Worm (Caenorhabditis elegans) whole organism, L4/young adult: Measurements from ENCODE around the gene dlc-4.

ENCODE experiments used
- W03F9.2 ChIP-seq: fragments of 150-350 bp; optimal IDR thresholded peaks from 2 replicates; lab custom pipeline; 2014; ENCODE audit warnings: missing biosample characterization, missing genetic modification characterization
- dao-5 ChIP-seq: sonication (generic microtip); optimal IDR thresholded peaks from 2 replicates; lab custom pipeline; 2016; ENCODE audit warnings: missing genotype, missing genetic modification characterization, moderate library complexity, missing compliant biosample characterization
- him-1 ChIP-seq: sonication (generic microtip); optimal IDR thresholded peaks from 2 replicates; lab custom pipeline; 2016; ENCODE audit warnings: missing genotype, missing genetic modification reagents, missing genetic modification characterization, missing compliant biosample characterization

dlc-4 gene

DNA sequence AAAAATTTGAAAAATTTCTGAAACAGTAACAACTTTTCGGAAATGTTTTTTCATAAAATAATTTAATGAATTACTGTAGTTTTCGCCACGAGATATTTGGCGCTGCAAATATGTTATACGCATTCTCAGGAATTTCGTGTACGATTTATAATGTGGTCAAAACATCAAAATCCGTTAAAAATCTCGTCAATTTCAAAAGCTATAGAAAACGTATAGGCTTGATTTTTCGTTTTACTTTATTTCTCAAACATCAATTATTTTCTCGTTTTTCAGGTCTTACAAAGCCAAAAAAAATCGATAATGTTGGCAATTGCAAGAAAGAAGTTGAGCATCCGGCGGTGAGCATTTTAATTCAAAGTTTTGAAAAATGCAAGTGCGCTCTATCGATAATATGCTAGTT lies at the start of gene dlc-4:
Gene dlc-4, plus strand, starts transcription at position 301 of the 400 bp plus-strand sequence.
- TF ChIP-seq W03F9.2 (tag; lab: Kevin White, UChicago): no peak
- TF ChIP-seq him-1 (tag; lab: Kevin White, UChicago): no peak
- no peak for TF ChIP-seq dao-5 (tag; lab: Kevin White, UChicago)

DNA sequence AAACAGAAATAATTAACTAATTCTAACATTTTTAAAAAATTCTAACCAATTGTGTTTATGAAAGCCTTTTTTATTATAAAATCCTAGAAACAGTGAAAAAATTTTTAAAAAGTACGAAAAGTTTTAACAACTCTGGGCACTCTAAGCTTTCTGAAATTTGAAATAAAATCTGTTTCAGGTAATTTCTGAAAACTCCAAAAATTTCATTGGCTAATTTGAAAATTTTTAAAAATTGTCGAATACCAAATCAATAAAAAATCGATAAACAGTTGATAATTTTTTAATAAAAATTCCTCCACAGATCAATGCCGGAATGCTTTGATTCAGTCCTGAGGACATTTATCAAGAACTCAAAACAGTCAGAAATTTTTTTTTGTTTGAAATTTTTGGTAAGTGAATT lies 49.4 kb upstream of the dlc-4 start, which contains the start of gene Y65A5A.24:
Gene Y65A5A.24, plus strand, starts transcription at position 301 of the 400 bp plus-strand sequence.
- TF ChIP-seq W03F9.2 (tag; lab: Kevin White, UChicago) (no peak), him-1 (tag; lab: Kevin White, UChicago) (no peak), dao-5 (tag; lab: Kevin White, UChicago) (no peak)

DNA sequence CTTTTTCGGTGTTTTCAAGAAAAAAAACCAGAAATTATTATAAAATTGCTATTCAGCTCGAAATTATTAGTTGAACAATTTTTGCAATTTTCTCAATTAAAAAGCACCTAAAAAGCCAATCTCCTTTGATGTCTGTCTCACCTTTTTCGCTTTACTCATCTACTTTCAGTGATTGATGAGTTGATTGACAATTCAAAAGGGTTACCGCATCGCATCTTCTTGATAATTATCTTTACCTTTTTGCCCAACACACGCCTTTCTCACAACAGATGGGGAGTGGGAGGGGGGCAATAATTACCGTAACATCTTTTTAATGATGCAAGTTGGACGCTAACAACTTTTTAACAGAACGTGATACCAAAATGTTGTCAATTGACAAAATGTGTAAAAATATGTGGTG lies 46.4 kb upstream of the dlc-4 start:
- TF ChIP-seq him-1 (tag; lab: Kevin White, UChicago): no peak
- TF ChIP-seq W03F9.2 (tag; lab: Kevin White, UChicago): no peak
- no peak for TF ChIP-seq dao-5 (tag; lab: Kevin White, UChicago)

DNA sequence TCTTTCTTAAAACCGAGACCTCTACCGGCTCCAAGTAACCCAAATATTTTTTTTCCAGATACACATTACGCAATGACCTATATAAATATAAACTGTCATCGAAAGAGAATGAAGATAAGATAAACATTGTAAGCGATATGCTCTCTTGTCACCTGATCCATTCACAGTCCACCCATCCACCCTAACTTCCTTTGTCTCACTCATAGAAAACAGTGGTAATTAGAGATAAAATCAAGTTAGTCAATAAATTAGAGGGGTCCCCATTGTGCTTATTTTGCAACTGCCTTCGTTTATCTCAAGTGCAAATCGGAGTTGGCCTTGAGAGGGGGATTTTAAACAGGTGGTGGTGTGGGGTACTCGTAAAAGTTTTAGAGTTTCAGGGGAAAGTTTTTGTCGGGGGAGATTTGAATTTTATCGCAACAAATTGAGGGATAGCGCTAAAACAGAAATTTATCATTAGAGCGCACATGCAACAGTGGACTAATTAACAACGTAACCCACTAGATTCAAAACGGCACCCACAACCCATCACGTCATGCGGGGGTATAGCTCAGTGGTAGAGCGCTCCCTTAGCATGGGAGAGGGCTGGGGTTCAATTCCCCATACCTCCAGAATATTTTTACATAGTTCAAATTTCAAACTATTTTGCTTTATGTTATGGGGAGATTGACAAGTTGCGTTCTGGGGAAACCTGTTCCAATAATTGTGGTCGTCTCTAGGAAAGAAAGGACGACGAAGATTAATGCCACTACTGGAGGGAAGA lies 45.0 kb upstream of the dlc-4 start:
- TF ChIP-seq him-1 (tag; lab: Kevin White, UChicago) (no peak), W03F9.2 (tag; lab: Kevin White, UChicago) (peak; percentile 20)

DNA sequence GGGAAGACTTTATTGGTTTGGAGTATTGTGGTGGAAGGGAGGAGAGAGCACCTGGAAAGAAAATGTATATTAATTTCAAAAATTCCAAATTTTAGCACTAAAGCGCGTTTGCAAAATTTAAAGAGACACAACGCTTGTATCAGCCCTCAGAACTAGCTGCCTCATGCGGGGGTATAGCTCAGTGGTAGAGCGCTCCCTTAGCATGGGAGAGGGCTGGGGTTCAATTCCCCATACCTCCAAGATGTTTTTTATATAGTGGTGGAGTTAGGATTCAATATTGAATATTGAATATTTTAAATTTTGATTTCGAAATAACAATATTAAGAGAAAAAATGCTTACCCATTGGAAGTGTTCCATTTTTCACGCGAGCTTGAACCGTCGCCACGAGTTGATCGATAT lies 44.0 kb upstream of the dlc-4 start:
- TF ChIP-seq dao-5 (tag; lab: Kevin White, UChicago) (peak; percentile 29), him-1 (tag; lab: Kevin White, UChicago) (peak; percentile 61), W03F9.2 (tag; lab: Kevin White, UChicago) (peak; percentile 55)

DNA sequence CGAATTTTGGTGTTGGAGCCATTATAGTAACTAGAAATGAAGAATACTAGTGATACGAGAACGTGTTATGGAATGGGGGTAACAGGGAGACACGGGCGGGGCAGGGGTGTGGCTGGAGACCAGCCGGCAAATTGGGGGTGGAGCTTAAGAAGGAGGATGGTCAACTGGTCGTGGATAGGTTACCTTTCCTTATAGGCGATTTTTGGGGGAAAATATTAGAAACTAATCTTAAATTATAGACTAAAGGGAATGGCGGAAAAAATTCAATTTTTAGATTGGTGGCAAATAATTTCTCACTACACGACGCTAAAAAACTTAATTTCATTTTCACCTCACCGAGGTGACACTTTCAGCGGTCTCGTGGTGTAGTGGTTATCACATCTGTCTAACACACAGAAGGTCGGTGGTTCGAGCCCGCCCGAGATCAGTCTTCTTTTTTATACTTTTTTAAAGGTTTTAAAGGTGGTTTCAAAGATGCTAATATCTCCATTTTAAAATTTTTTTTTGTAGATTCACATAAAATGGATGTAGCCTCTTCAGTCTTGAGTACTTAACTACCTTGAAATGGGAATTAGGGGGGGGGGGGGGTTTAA lies 43.2 kb upstream of the dlc-4 start, which contains the start of gene Y65A5A.1:
Gene Y65A5A.1, minus strand, starts transcription at position 51 of the 593 bp plus-strand sequence.
- TF ChIP-seq him-1 (tag; lab: Kevin White, UChicago) (no peak), dao-5 (tag; lab: Kevin White, UChicago) (peak; percentile 5), W03F9.2 (tag; lab: Kevin White, UChicago) (peak; percentile 6)

DNA sequence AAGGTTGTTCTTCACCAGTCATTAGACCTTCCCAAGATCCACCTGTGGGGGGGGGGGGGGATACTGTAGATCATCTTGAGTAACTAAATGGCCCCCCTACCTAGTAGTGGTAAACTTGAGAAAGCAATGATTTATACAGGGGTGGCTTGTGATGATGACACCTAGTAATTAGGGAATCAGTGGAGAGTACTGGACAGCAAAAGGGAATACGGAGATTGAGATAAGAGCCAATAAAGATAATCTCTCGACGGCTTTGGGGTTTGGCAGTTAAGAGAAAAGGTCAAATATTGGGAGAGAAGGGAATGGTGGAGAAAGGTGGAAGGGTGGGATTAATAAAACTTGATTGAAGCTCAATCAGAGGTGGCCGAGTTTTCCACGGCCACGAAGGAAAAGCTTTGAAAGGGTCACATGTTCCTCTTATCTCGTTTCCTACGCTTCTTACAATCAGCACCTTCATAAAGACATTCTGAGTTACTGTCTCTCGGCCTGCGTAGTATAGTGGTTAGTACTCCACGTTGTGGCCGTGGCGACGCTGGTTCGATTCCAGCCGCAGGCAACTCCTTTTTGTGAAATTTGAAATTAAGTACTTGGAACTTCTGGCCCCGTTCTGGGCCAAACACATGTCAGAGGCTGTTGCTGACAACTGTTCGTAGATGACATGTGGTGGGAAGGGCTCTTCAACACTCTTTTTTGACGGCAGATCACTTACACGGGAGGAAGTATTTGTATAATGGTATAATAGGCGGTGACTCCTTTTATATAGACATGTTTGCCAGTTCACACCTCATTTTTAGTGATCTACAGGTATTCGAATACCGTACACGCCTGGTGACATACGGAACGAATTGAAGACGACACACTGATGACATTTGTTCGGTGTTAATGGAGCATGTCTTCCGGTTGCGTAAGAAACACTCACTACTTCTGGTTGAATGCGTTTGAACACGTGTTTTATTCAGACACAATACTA lies 42.4 kb upstream of the dlc-4 start:
- TF ChIP-seq dao-5 (tag; lab: Kevin White, UChicago) (peak; percentile 45), him-1 (tag; lab: Kevin White, UChicago) (no peak), W03F9.2 (tag; lab: Kevin White, UChicago) (no peak)

DNA sequence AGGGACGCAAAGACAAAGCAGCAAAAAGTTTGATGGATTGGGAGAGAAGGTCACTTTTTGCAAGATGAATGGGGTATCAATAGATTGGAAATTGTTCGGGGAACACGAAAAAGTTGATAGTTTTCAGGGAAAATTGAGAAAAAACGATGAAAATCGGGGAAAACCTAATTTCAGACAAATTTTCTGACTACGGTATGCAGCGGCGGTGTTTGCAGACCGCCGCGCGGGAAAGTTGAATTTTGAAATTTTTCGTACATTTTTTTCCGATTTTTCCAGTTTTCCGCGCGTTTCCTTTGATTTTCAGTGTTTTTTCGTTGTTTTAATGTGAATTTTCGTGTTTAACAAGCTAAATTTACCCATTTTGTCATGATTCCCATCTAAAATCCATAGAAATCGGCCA lies 41.6 kb upstream of the dlc-4 start:
- TF ChIP-seq dao-5 (tag; lab: Kevin White, UChicago) (no peak), him-1 (tag; lab: Kevin White, UChicago) (no peak), W03F9.2 (tag; lab: Kevin White, UChicago) (no peak)

DNA sequence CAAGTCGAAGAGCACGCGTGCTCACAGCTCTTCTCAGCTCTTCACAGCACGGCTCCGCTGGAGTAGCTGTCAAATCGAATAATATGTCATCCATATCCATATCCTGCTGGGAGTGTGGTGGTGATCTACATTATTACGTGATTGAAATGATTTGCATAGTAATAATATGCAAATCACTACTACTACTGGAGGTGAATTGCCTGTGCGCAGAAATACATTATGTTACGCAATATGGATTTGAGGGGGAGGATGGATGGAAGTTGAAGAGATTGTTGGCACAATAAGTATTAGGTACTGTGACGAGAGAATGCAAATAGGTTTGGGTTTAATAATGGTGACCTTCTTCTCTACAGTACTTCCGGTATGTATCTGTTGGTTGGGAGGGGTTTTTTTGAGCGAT lies 39.8 kb upstream of the dlc-4 start:
- no peak for TF ChIP-seq W03F9.2 (tag; lab: Kevin White, UChicago)
- no peak for TF ChIP-seq him-1 (tag; lab: Kevin White, UChicago)
- no peak for TF ChIP-seq dao-5 (tag; lab: Kevin White, UChicago)

DNA sequence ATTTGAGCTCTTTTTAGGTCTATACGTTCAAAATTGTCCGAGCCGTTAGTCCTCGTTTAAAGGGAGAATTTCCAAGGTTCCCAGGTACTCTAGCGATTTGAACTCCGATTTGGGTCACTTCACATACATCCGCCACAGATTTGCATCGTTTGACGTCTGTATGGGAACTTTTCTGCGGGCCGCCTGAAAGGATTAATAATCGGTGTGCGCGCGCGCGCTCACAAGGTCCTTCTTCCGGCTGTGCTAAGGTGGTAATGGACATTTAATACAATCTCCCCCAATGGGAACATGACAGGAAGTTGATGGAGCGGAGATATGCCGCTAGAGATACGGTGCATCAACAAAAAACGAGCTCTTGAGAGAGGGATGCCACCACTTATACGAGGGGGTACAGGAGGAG lies 35.3 kb upstream of the dlc-4 start:
- no peak for TF ChIP-seq dao-5 (tag; lab: Kevin White, UChicago)
- no peak for TF ChIP-seq him-1 (tag; lab: Kevin White, UChicago)
- no peak for TF ChIP-seq W03F9.2 (tag; lab: Kevin White, UChicago)

DNA sequence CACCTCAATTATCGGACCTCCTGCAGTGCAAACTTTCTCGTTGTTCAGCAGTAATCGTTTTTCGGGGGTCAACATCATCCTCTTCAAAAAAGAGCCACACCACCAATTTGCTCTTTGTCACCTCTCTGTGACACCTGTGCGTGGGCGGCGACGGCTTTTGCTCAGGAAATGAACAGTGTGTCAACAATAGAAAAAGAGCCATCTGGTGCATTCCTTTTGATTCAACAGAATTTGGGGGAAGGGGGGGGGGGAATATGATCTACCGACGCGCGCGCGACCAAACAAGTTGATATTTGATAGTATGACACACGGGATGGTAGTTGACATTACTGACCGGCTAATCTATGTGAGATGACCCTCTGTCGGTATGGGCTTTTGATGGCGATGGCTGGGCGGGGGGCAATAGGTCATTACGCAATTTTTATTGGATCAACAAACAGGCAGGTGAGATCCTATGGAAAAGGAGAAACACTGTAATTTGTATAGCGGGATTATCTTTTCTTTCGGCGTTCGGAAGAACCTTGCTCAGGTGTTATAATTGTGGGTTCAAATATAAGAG lies 32.9 kb upstream of the dlc-4 start:
- TF ChIP-seq dao-5 (tag; lab: Kevin White, UChicago) (no peak), W03F9.2 (tag; lab: Kevin White, UChicago) (no peak), him-1 (tag; lab: Kevin White, UChicago) (no peak)

DNA sequence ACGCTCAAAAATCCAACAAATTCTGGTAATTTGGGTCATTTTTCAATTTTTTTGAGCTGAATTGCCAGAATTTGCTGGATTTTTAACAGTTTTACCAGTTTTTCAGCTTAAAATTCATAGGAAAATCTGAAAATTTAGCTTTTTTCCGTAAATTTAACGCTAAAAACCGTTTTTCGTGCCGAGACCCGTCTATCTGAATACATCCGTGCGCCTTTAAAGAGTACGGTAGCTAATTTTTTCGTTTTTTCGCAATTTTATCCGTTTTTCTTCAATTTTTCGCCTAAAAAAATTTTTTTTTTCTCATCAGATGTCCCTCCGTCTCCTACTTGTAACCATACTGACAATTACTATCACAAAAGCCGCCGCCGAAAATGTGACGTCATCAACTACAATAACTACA lies 31.4 kb upstream of the dlc-4 start, which contains the start of gene Y65A5A.2:
Gene Y65A5A.2, plus strand, starts transcription at position 308 of the 400 bp plus-strand sequence.
- TF ChIP-seq him-1 (tag; lab: Kevin White, UChicago) (no peak), dao-5 (tag; lab: Kevin White, UChicago) (no peak), W03F9.2 (tag; lab: Kevin White, UChicago) (no peak)
